Fruit fly (Drosophila melanogaster): ENCODE data around the gene CG8292.

- TF ChIP-seq kay (GFP tag; ENCODE audit: borderline replicate concordance) (no peak), CG1620 (GFP tag; optimal IDR thresholded peaks at IDR 0.05) (no peak), tj (GFP tag; optimal IDR thresholded peaks at IDR 0.05) (no peak), Clk (GFP tag; optimal IDR thresholded peaks at IDR 0.05) (no peak), CG14711 (tag; optimal IDR thresholded peaks at IDR 0.05) (no peak), CG7045 (GFP tag; optimal IDR thresholded peaks at IDR 0.05) (no peak), CG12768 (GFP tag; optimal IDR thresholded peaks at IDR 0.05) (no peak), CG33017 (tag; optimal IDR thresholded peaks at IDR 0.05) (no peak), CG7101 (tag; optimal IDR thresholded peaks at IDR 0.05) (no peak), toe (GFP tag; optimal IDR thresholded peaks at IDR 0.05) (no peak), CG5204 (GFP tag; optimal IDR thresholded peaks at IDR 0.05) (no peak)
Observed at dm6 chr2L:8232389-8232788, 14.6 kb upstream of the CG8292 start.

All from whole organism, adult.